Fruit fly (Drosophila melanogaster) whole organism, prepupa: ENCODE measurements around the gene CG1575.

Source experiments
- Blimp-1 ChIP-seq: fragments of 200-800 bp; sonication (Bioruptor generic); optimal IDR thresholded peaks from 3 replicates; lab custom pipeline; 2017; ENCODE audit warnings: missing biosample characterization, missing genetic modification characterization, mild to moderate bottlenecking, moderate library complexity, missing genetic modification reagents
- CG11762 ChIP-seq: fragments of 200-800 bp; sonication (Bioruptor generic); optimal IDR thresholded peaks from 3 replicates; lab custom pipeline; 2016; ENCODE audit warnings: missing biosample characterization, missing genetic modification characterization; ENCODE audit not compliant: insufficient read depth
- CG15336 ChIP-seq: fragments of 200-800 bp; sonication (Bioruptor generic); IDR thresholded peaks from 2 replicates; pipeline ENCODE4 v1.3.6; 2022; ENCODE audit warnings: missing biosample characterization, missing genetic modification characterization
- CG1621 ChIP-seq: fragments of 200-800 bp; sonication (Bioruptor generic); optimal IDR thresholded peaks from 3 replicates; lab custom pipeline; 2018; ENCODE audit warnings: missing biosample characterization, mild to moderate bottlenecking, missing genetic modification characterization
- CG16779 ChIP-seq: fragments of 200-800 bp; sonication (Bioruptor generic); optimal IDR thresholded peaks from 3 replicates; lab custom pipeline; 2017; ENCODE audit warnings: missing biosample characterization, mild to moderate bottlenecking, missing genetic modification characterization
- CG32006 ChIP-seq: fragments of 200-800 bp; sonication (Bioruptor generic); optimal IDR thresholded peaks from 3 replicates; lab custom pipeline; 2017; ENCODE audit warnings: missing biosample characterization, mild to moderate bottlenecking, missing genetic modification characterization
- CG6163 ChIP-seq: fragments of 200-800 bp; sonication (Bioruptor generic); IDR thresholded peaks from 3 replicates; pipeline ENCODE4 v1.3.6; 2022; ENCODE audit warnings: missing biosample characterization, missing genetic modification characterization
- CG6276 ChIP-seq: fragments of 200-800 bp; sonication (Bioruptor generic); optimal IDR thresholded peaks from 2 replicates; lab custom pipeline; 2017; ENCODE audit warnings: missing biosample characterization, mild to moderate bottlenecking, missing genetic modification characterization
- CG6792 ChIP-seq: fragments of 200-800 bp; sonication (Bioruptor generic); optimal IDR thresholded peaks from 3 replicates; lab custom pipeline; 2016; ENCODE audit warnings: missing biosample characterization, missing genetic modification characterization
- CG6808 ChIP-seq: fragments of 200-800 bp; sonication (Bioruptor generic); optimal IDR thresholded peaks from 3 replicates; lab custom pipeline; 2017; ENCODE audit warnings: missing biosample characterization, missing genetic modification characterization, mild to moderate bottlenecking, moderate library complexity, missing genetic modification reagents
- CG6854 ChIP-seq: fragments of 200-800 bp; sonication (Bioruptor generic); optimal IDR thresholded peaks from 2 replicates; lab custom pipeline; 2017; ENCODE audit warnings: missing biosample characterization, mild to moderate bottlenecking, missing genetic modification characterization
- CG7368 ChIP-seq: fragments of 200-800 bp; sonication (Bioruptor generic); optimal IDR thresholded peaks from 3 replicates; lab custom pipeline; 2016; ENCODE audit warnings: missing biosample characterization, missing genetic modification characterization
- CG8632 ChIP-seq: fragments of 200-800 bp; sonication (Bioruptor generic); optimal IDR thresholded peaks from 3 replicates; lab custom pipeline; 2016; ENCODE audit warnings: missing biosample characterization, missing genetic modification characterization
- CG9139 ChIP-seq: fragments of 200-800 bp; sonication (Bioruptor generic); optimal IDR thresholded peaks from 3 replicates; lab custom pipeline; 2017; ENCODE audit warnings: missing biosample characterization, mild to moderate bottlenecking, missing genetic modification characterization
- Eip78C ChIP-seq: fragments of 200-800 bp; sonication (Bioruptor generic); peaks from one replicate; lab custom pipeline; 2016; ENCODE audit warnings: missing biosample characterization, missing genetic modification characterization
- Ets21C ChIP-seq: fragments of 200-800 bp; sonication (Bioruptor generic); optimal IDR thresholded peaks from 3 replicates; lab custom pipeline; 2016; ENCODE audit warnings: missing biosample characterization, missing genetic modification characterization
- Ets96B ChIP-seq: fragments of 200-800 bp; optimal IDR thresholded peaks from 2 replicates; lab custom pipeline; 2019; ENCODE audit warnings: missing biosample characterization, mild to moderate bottlenecking, missing genetic modification characterization, moderate library complexity
- Gug ChIP-seq: fragments of 200-800 bp; sonication (Bioruptor generic); IDR thresholded peaks from 2 replicates; pipeline ENCODE4 v1.3.6; 2022; ENCODE audit warnings: missing biosample characterization, missing genetic modification characterization
- Hr38 ChIP-seq: sonication (Bioruptor generic); optimal IDR thresholded peaks from 2 replicates; lab custom pipeline; 2016; ENCODE audit warnings: missing biosample characterization, missing genetic modification characterization
- Hr39 ChIP-seq: fragments of 200-800 bp; sonication (Bioruptor generic); optimal IDR thresholded peaks from 2 replicates; lab custom pipeline; 2016; ENCODE audit warnings: missing biosample characterization, missing genetic modification characterization
- Hr4 ChIP-seq: fragments of 200-800 bp; sonication (Bioruptor generic); optimal IDR thresholded peaks from 3 replicates; lab custom pipeline; 2016; ENCODE audit warnings: missing biosample characterization, missing genetic modification characterization
- Lpt ChIP-seq: fragments of 200-800 bp; sonication (Bioruptor generic); optimal IDR thresholded peaks from 3 replicates; lab custom pipeline; 2016; ENCODE audit warnings: missing biosample characterization, missing genetic modification characterization
- Smox ChIP-seq: fragments of 200-800 bp; sonication (Bioruptor generic); optimal IDR thresholded peaks from 3 replicates; lab custom pipeline; 2016; ENCODE audit warnings: missing biosample characterization, missing genetic modification characterization
- Sox14 ChIP-seq: fragments of 200-800 bp; sonication (Bioruptor generic); optimal IDR thresholded peaks from 3 replicates; lab custom pipeline; 2016; ENCODE audit warnings: missing biosample characterization, missing genetic modification characterization
- Sox15 ChIP-seq: fragments of 200-800 bp; sonication (Bioruptor generic); optimal IDR thresholded peaks from 3 replicates; lab custom pipeline; 2016; ENCODE audit warnings: missing biosample characterization, missing genetic modification characterization
- achi ChIP-seq: fragments of 200-800 bp; sonication (Bioruptor generic); optimal IDR thresholded peaks from 3 replicates; lab custom pipeline; 2016; ENCODE audit warnings: missing biosample characterization, missing genetic modification characterization
- dac ChIP-seq: fragments of 200-800 bp; sonication (Bioruptor generic); optimal IDR thresholded peaks from 2 replicates; lab custom pipeline; 2017; ENCODE audit warnings: missing biosample characterization, mild to moderate bottlenecking, missing genetic modification characterization
- eg ChIP-seq: fragments of 200-800 bp; sonication (Bioruptor generic); IDR thresholded peaks from 3 replicates; pipeline ENCODE4 v1.3.6; 2022; ENCODE audit warnings: missing biosample characterization, missing genetic modification characterization
- esn ChIP-seq: fragments of 200-800 bp; sonication (Bioruptor generic); optimal IDR thresholded peaks from 2 replicates; lab custom pipeline; 2016; ENCODE audit warnings: missing biosample characterization, mild to moderate bottlenecking, missing genetic modification characterization, moderate library complexity
- fd59A ChIP-seq: fragments of 200-800 bp; sonication (Bioruptor generic); optimal IDR thresholded peaks from 2 replicates; lab custom pipeline; 2017; ENCODE audit warnings: missing biosample characterization, mild to moderate bottlenecking, missing genetic modification characterization, missing genetic modification reagents
- fd85E ChIP-seq: fragments of 200-800 bp; sonication (Bioruptor generic); optimal IDR thresholded peaks from 3 replicates; lab custom pipeline; 2016; ENCODE audit warnings: missing biosample characterization, missing genetic modification characterization
- fkh ChIP-seq: fragments of 200-800 bp; sonication (Bioruptor generic); optimal IDR thresholded peaks from 3 replicates; lab custom pipeline; 2017; ENCODE audit warnings: missing biosample characterization, mild to moderate bottlenecking, missing genetic modification characterization, moderate library complexity
- net ChIP-seq: fragments of 200-800 bp; sonication (Bioruptor generic); optimal IDR thresholded peaks from 3 replicates; lab custom pipeline; 2016; ENCODE audit warnings: missing biosample characterization, missing genetic modification characterization
- pdm3 ChIP-seq: fragments of 200-800 bp; sonication (Bioruptor generic); optimal IDR thresholded peaks from 3 replicates; lab custom pipeline; 2016; ENCODE audit warnings: missing biosample characterization, missing genetic modification characterization
- salr ChIP-seq, 2 experiments: fragments of 200-800 bp; sonication (Bioruptor generic); optimal IDR thresholded peaks; 3 replicates each; lab custom pipeline; 2016 to 2018; ENCODE audit warnings: missing biosample characterization in 2 of 2, missing genetic modification characterization in 2 of 2, mild to moderate bottlenecking in 1 of 2
- spab ChIP-seq: fragments of 200-800 bp; sonication (Bioruptor generic); optimal IDR thresholded peaks from 2 replicates; lab custom pipeline; 2017; ENCODE audit warnings: missing biosample characterization, mild to moderate bottlenecking, missing genetic modification characterization, missing genetic modification reagents
- ss ChIP-seq, 2 experiments: fragments of 200-800 bp; sonication (Bioruptor generic); optimal IDR thresholded peaks; 2 replicates in 1 of 2; 3 replicates in 1 of 2; lab custom pipeline; 2017 to 2018; ENCODE audit warnings: mild to moderate bottlenecking in 2 of 2, missing biosample characterization in 2 of 2, missing genetic modification characterization in 2 of 2, moderate library complexity in 1 of 2
- svp ChIP-seq: fragments of 200-800 bp; sonication (Bioruptor generic); peaks from one replicate; lab custom pipeline; 2016; ENCODE audit warnings: missing biosample characterization, missing genetic modification characterization
- topi ChIP-seq: fragments of 200-800 bp; sonication (Bioruptor generic); optimal IDR thresholded peaks from 3 replicates; lab custom pipeline; 2016; ENCODE audit warnings: missing biosample characterization, missing genetic modification characterization
- vri ChIP-seq: fragments of 200-800 bp; sonication (Bioruptor generic); optimal IDR thresholded peaks from 3 replicates; lab custom pipeline; 2016; ENCODE audit warnings: missing biosample characterization, mild to moderate bottlenecking, missing genetic modification characterization

The CG1575 gene

dm6 chrX:8092075-8092682 lies 24.6 kb upstream of the CG1575 start (continued):
- TF ChIP-seq Ets96B (tag; lab: Kevin White, UChicago) (peak; percentile 95), Ets21C (GFP tag; lab: Kevin White, UChicago) (peak; percentile 83), CG11762 (GFP tag; lab: Kevin White, UChicago) (peak; percentile 93), Hr39 (GFP tag; lab: Kevin White, UChicago) (peak; percentile 91), dac (GFP tag; lab: Kevin White, UChicago) (peak; percentile 89), spab (peak; percentile 95), net (GFP tag; lab: Kevin White, UChicago) (peak; percentile 93), CG6792 (peak; percentile 95), Blimp-1 (GFP tag; lab: Kevin White, UChicago) (peak; percentile 90), Sox15 (GFP tag; lab: Kevin White, UChicago) (peak; percentile 92), CG16779 (peak; percentile 95), CG6163 (GFP tag; lab: Robert Waterston, UW) (peak; percentile 93), pdm3 (GFP tag; lab: Kevin White, UChicago) (peak; percentile 95), Lpt (GFP tag; lab: Kevin White, UChicago) (peak; percentile 93)

dm6 chrX:8092893-8093721 lies 23.7 kb upstream of the CG1575 start:
- TF ChIP-seq CG8632 (peak; percentile 11), CG6163 (GFP tag; lab: Robert Waterston, UW) (0 out of 3 replicates have a peak, but pooled peaks have one; percentile 17), CG6276 (GFP tag; lab: Kevin White, UChicago) (peak; percentile 30), salr (GFP tag; optimal IDR thresholded peaks at IDR 0.05; lab: Kevin White, UChicago) (no peak), eg (GFP tag; lab: Robert Waterston, UW) (0 out of 3 replicates have a peak, but pooled peaks have one; percentile 32), CG9139 (GFP tag; lab: Kevin White, UChicago) (peak; percentile 38), fd85E (GFP tag; lab: Kevin White, UChicago) (no peak), CG32006 (GFP tag; lab: Kevin White, UChicago) (peak; percentile 16), Hr4 (GFP tag; lab: Kevin White, UChicago) (peak; percentile 9), Eip78C (peak; percentile 77), Smox (GFP tag; lab: Kevin White, UChicago) (peak; percentile 45), vri (GFP tag; lab: Kevin White, UChicago) (peak; percentile 42), CG6808 (GFP tag; lab: Kevin White, UChicago) (no peak), esn (GFP tag; lab: Kevin White, UChicago) (no peak), CG11762 (GFP tag; lab: Kevin White, UChicago) (no peak), ss (GFP tag; optimal IDR thresholded peaks at IDR 0.05; lab: Kevin White, UChicago) (no peak), svp (GFP tag; lab: Kevin White, UChicago) (peak; percentile 91), CG6792 (no peak), Sox14 (GFP tag; lab: Kevin White, UChicago) (peak; percentile 59), Hr38 (GFP tag; lab: Kevin White, UChicago) (no peak), topi (GFP tag; lab: Kevin White, UChicago) (no peak), Hr39 (GFP tag; lab: Kevin White, UChicago) (no peak)
- TF ChIP-seq, all 60 proteins: peak for 12

DNA sequence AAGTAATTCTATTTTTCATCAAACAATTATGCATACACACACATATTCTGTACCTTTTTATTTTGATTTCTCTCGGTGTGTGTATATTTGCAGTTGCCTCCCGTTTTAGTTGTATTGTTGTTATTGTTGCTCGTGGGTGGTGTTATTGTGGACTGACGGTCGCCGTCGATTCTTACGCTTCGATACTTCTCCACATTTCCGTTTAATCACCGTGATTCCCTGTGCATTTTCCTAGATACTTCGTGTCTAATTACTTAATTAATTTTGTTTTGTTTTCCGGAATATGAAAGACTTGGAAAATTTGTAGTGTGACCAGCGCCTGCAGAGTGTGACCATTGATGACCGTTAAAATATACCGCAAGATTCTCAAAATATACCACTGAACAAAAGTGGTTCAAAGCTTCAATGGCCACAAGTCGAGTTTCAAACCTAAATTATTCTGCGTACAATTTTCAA lies 23.1 kb upstream of the CG1575 start, which contains the start of gene UbcE2H:
Gene UbcE2H (minus strand): TSS at position 343 of the 456 bp plus-strand sequence.
- TF ChIP-seq CG15336, result 0 out of 2 replicates have a peak, but pooled peaks have one; percentile 30
- peak; percentile 47 for TF ChIP-seq topi (GFP tag; lab: Kevin White, UChicago)
- TF ChIP-seq net (GFP tag; lab: Kevin White, UChicago), result peak; percentile 18
- peak; percentile 72 for TF ChIP-seq svp (GFP tag; lab: Kevin White, UChicago)
- peak; percentile 6 for TF ChIP-seq esn (GFP tag; lab: Kevin White, UChicago)
- no peak for TF ChIP-seq salr (GFP tag; optimal IDR thresholded peaks at IDR 0.05; lab: Kevin White, UChicago)
- no peak for TF ChIP-seq fd59A (GFP tag; lab: Kevin White, UChicago)
- TF ChIP-seq CG1621 (tag; lab: Kevin White, UChicago), result peak; percentile 44
- TF ChIP-seq CG6276 (GFP tag; lab: Kevin White, UChicago), result no peak
- TF ChIP-seq CG6854 (GFP tag; lab: Kevin White, UChicago), result peak; percentile 12
- peak; percentile 20 for TF ChIP-seq achi (GFP tag; lab: Kevin White, UChicago)
- no peak for TF ChIP-seq CG7368 (GFP tag; lab: Kevin White, UChicago)
- no peak for TF ChIP-seq pdm3 (GFP tag; lab: Kevin White, UChicago)
- TF ChIP-seq Sox15 (GFP tag; lab: Kevin White, UChicago), result no peak
- no peak for TF ChIP-seq CG11762 (GFP tag; lab: Kevin White, UChicago)
- TF ChIP-seq fkh (GFP tag; lab: Kevin White, UChicago), result peak; percentile 65
- no peak for TF ChIP-seq Gug (GFP tag; lab: Robert Waterston, UW)
- peak; percentile 58 for TF ChIP-seq Eip78C
